Worm (Caenorhabditis elegans) whole organism, mixed stage, embryonic: ENCODE data around the gene W05H7.1.

ENCODE experiments used
- ceh-83 ChIP-seq: fragments of 200-800 bp; sonication (Bioruptor generic); optimal IDR thresholded peaks from 2 replicates; lab custom pipeline; 2018; ENCODE audit warnings: mild to moderate bottlenecking, missing genetic modification characterization, missing compliant biosample characterization
- ces-1 ChIP-seq: fragments of 150-350 bp; optimal IDR thresholded peaks from 2 replicates; lab custom pipeline; 2014; ENCODE audit warnings: missing biosample characterization, missing genetic modification reagents, missing genetic modification characterization
- drap-1 ChIP-seq: fragments of 200-800 bp; sonication (Bioruptor generic); optimal IDR thresholded peaks from 3 replicates; lab custom pipeline; 2018; ENCODE audit warnings: mild to moderate bottlenecking, missing genetic modification characterization, missing compliant biosample characterization
- mab-5 ChIP-seq: fragments of 150-350 bp; optimal IDR thresholded peaks from 2 replicates; lab custom pipeline; 2014; ENCODE audit warnings: missing biosample characterization, missing genetic modification characterization
- mls-2 ChIP-seq: sonication (generic microtip); optimal IDR thresholded peaks from 2 replicates; lab custom pipeline; 2016; ENCODE audit warnings: mild to moderate bottlenecking, missing genetic modification characterization, moderate library complexity, missing compliant biosample characterization
- nhr-237 ChIP-seq: fragments of 150-350 bp; optimal IDR thresholded peaks from 2 replicates; lab custom pipeline; 2014; ENCODE audit warnings: missing biosample characterization, missing genetic modification characterization
- nhr-28 ChIP-seq: fragments of 150-350 bp; optimal IDR thresholded peaks from 2 replicates; lab custom pipeline; 2014; ENCODE audit warnings: missing biosample characterization, missing genetic modification characterization
- nhr-76 ChIP-seq: sonication (generic microtip); optimal IDR thresholded peaks from 2 replicates; lab custom pipeline; 2017; ENCODE audit warnings: missing biosample characterization, missing genetic modification characterization
- pha-4 ChIP-seq: fragments of 150-350 bp; optimal IDR thresholded peaks from 2 replicates; lab custom pipeline; 2018; ENCODE audit warnings: missing biosample characterization, missing genetic modification reagents, missing genetic modification characterization
- snpc-4 ChIP-seq: fragments of 150-350 bp; optimal IDR thresholded peaks from 2 replicates; lab custom pipeline; 2014; ENCODE audit warnings: missing biosample characterization, missing genetic modification characterization
- sptf-1 ChIP-seq: sonication (generic microtip); optimal IDR thresholded peaks from 2 replicates; lab custom pipeline; 2017; ENCODE audit warnings: mild to moderate bottlenecking, missing genetic modification characterization, moderate library complexity, missing compliant biosample characterization
- unc-39 ChIP-seq: fragments of 150-350 bp; optimal IDR thresholded peaks from 2 replicates; lab custom pipeline; 2014; ENCODE audit warnings: missing biosample characterization, missing genetic modification characterization
- zip-8 ChIP-seq: fragments of 150-350 bp; optimal IDR thresholded peaks from 2 replicates; lab custom pipeline; 2014; ENCODE audit warnings: missing biosample characterization, missing genetic modification characterization
- ztf-11 ChIP-seq: fragments of 150-350 bp; optimal IDR thresholded peaks from 2 replicates; lab custom pipeline; 2014; ENCODE audit warnings: missing biosample characterization, missing genetic modification characterization

ce11 chrX:1450352-1450818, at the start of gene W05H7.1:
- no peak for TF ChIP-seq unc-39 (tag; lab: Kevin White, UChicago)
- TF ChIP-seq drap-1 (GFP tag; lab: Kevin White, UChicago), result no peak
- TF ChIP-seq mls-2 (tag; lab: Kevin White, UChicago), result no peak
- no peak for TF ChIP-seq sptf-1 (tag; lab: Kevin White, UChicago)
- TF ChIP-seq nhr-237 (tag; lab: Kevin White, UChicago), result peak; percentile 10
- TF ChIP-seq nhr-76 (tag; lab: Kevin White, UChicago), result no peak
- TF ChIP-seq nhr-28, result no peak
- TF ChIP-seq ztf-11 (tag; lab: Kevin White, UChicago), result no peak
- TF ChIP-seq mab-5, result no peak
- no peak for TF ChIP-seq pha-4
- TF ChIP-seq zip-8 (tag; lab: Kevin White, UChicago), result no peak
- no peak for TF ChIP-seq ceh-83 (GFP tag; lab: Kevin White, UChicago)
- peak; percentile 21 for TF ChIP-seq ces-1 (GFP tag; lab: Kevin White, UChicago)
- TF ChIP-seq snpc-4 (tag; lab: Kevin White, UChicago), result no peak
